Fruit fly (Drosophila melanogaster) whole organism, embryonic: Measurements from ENCODE around the gene wge.

Source experiments
- CG10209 ChIP-seq: fragments of 200-800 bp; sonication (Bioruptor generic); optimal IDR thresholded peaks from 3 replicates; lab custom pipeline; 2017; ENCODE audit warnings: missing biosample characterization, mild to moderate bottlenecking, missing genetic modification characterization, missing genetic modification reagents
- CG10366 ChIP-seq: fragments of 200-800 bp; sonication (Bioruptor generic); IDR thresholded peaks from 2 replicates; pipeline ENCODE4 v1.3.6; 2022; ENCODE audit warnings: missing biosample characterization, missing genetic modification characterization
- CG11085 ChIP-seq: fragments of 200-800 bp; sonication (Bioruptor generic); IDR thresholded peaks from 2 replicates; pipeline ENCODE4 v1.3.6; 2022; ENCODE audit warnings: missing biosample characterization, missing genetic modification characterization
- CG11696 ChIP-seq: fragments of 200-800 bp; sonication (Bioruptor generic); IDR thresholded peaks from 2 replicates; pipeline ENCODE4 v1.3.6; 2022; ENCODE audit warnings: missing biosample characterization, missing genetic modification characterization
- CG12155 ChIP-seq: fragments of 200-800 bp; sonication (Bioruptor generic); optimal IDR thresholded peaks from 3 replicates; lab custom pipeline; 2016; ENCODE audit warnings: missing biosample characterization, missing genetic modification characterization
- CG12299 ChIP-seq: fragments of 200-800 bp; sonication (Bioruptor generic); optimal IDR thresholded peaks from 2 replicates; lab custom pipeline; 2018; ENCODE audit warnings: missing biosample characterization, mild to moderate bottlenecking, missing genetic modification characterization
- CG13775 ChIP-seq: fragments of 200-800 bp; sonication (Bioruptor generic); optimal IDR thresholded peaks from 3 replicates; lab custom pipeline; 2017; ENCODE audit warnings: missing biosample characterization, mild to moderate bottlenecking, missing genetic modification characterization
- CG14441 ChIP-seq: fragments of 200-800 bp; sonication (Bioruptor generic); IDR thresholded peaks from 2 replicates; pipeline ENCODE4 v1.3.6; 2022; ENCODE audit warnings: missing biosample characterization, missing genetic modification characterization
- CG17328 ChIP-seq: fragments of 200-800 bp; sonication (Bioruptor generic); IDR thresholded peaks from 2 replicates; pipeline ENCODE4 v1.3.6; 2022; ENCODE audit warnings: missing biosample characterization, missing genetic modification characterization
- CG17359 ChIP-seq: fragments of 200-800 bp; sonication (Bioruptor generic); optimal IDR thresholded peaks from 3 replicates; lab custom pipeline; 2018; ENCODE audit warnings: missing biosample characterization, mild to moderate bottlenecking, missing genetic modification characterization, moderate library complexity
- CG2129 ChIP-seq: fragments of 200-800 bp; sonication (Bioruptor generic); IDR thresholded peaks from 2 replicates; pipeline ENCODE4 v1.3.6; 2022; ENCODE audit warnings: missing biosample characterization, missing genetic modification characterization; ENCODE audit not compliant: partially characterized antibody
- CG2712 ChIP-seq: fragments of 200-800 bp; optimal IDR thresholded peaks from 3 replicates; lab custom pipeline; 2019; ENCODE audit warnings: missing biosample characterization, mild to moderate bottlenecking, missing genetic modification characterization, moderate library complexity
- CG30020 ChIP-seq: fragments of 200-800 bp; optimal IDR thresholded peaks from 2 replicates; lab custom pipeline; 2019; ENCODE audit warnings: missing biosample characterization, mild to moderate bottlenecking, missing genetic modification characterization, moderate library complexity
- CTCF ChIP-seq: fragments of 200-800 bp; sonication (Bioruptor generic); optimal IDR thresholded peaks from 2 replicates; lab custom pipeline; 2017; ENCODE audit warnings: missing biosample characterization, mild to moderate bottlenecking, missing genetic modification characterization, moderate library complexity
- D19A ChIP-seq: fragments of 200-800 bp; optimal IDR thresholded peaks from 3 replicates; lab custom pipeline; 2019; ENCODE audit warnings: missing biosample characterization, mild to moderate bottlenecking, missing genetic modification characterization, moderate library complexity
- Dbx ChIP-seq: fragments of 200-800 bp; sonication (Bioruptor generic); IDR thresholded peaks from 3 replicates; pipeline ENCODE4 v1.3.6; 2022; ENCODE audit warnings: missing biosample characterization, missing genetic modification characterization
- Dip3 ChIP-seq: fragments of 200-800 bp; sonication (Bioruptor generic); optimal IDR thresholded peaks from 3 replicates; lab custom pipeline; 2016; ENCODE audit warnings: missing biosample characterization, missing genetic modification characterization
- Dp ChIP-seq: fragments of 200-800 bp; sonication (Bioruptor generic); optimal IDR thresholded peaks from 2 replicates; lab custom pipeline; 2018; ENCODE audit warnings: missing biosample characterization, mild to moderate bottlenecking, missing genetic modification characterization, moderate library complexity
- Drgx ChIP-seq: fragments of 200-800 bp; sonication (Bioruptor generic); IDR thresholded peaks from 2 replicates; pipeline ENCODE4 v1.3.6; 2022; ENCODE audit warnings: missing biosample characterization, missing genetic modification characterization
- H15 ChIP-seq: fragments of 200-800 bp; sonication (Bioruptor generic); IDR thresholded peaks from 3 replicates; pipeline ENCODE4 v1.3.6; 2022; ENCODE audit warnings: missing biosample characterization, missing genetic modification characterization
- HHEX ChIP-seq: fragments of 200-800 bp; sonication (Bioruptor generic); optimal IDR thresholded peaks from 3 replicates; lab custom pipeline; 2017; ENCODE audit warnings: missing biosample characterization, mild to moderate bottlenecking, missing genetic modification characterization, missing genetic modification reagents
- HLH4C ChIP-seq: fragments of 200-800 bp; sonication (Bioruptor generic); IDR thresholded peaks from 3 replicates; pipeline ENCODE4 v1.3.6; 2022; ENCODE audit warnings: missing biosample characterization, missing genetic modification characterization; ENCODE audit not compliant: partially characterized antibody
- HLH54F ChIP-seq: fragments of 200-800 bp; sonication (Bioruptor generic); optimal IDR thresholded peaks from 3 replicates; lab custom pipeline; 2016; ENCODE audit warnings: missing biosample characterization, missing genetic modification characterization
- HmgD ChIP-seq: fragments of 200-800 bp; sonication (Bioruptor generic); optimal IDR thresholded peaks from 3 replicates; lab custom pipeline; 2016; ENCODE audit warnings: missing biosample characterization, missing genetic modification characterization
- Mrtf ChIP-seq: fragments of 200-800 bp; sonication (Bioruptor generic); IDR thresholded peaks from 3 replicates; pipeline ENCODE4 v1.3.6; 2022; ENCODE audit warnings: missing biosample characterization, missing genetic modification characterization
- Nf-YA ChIP-seq: fragments of 200-800 bp; sonication (Bioruptor generic); IDR thresholded peaks from 2 replicates; pipeline ENCODE4 v1.3.6; 2022; ENCODE audit warnings: missing biosample characterization, missing genetic modification characterization
- PHDP ChIP-seq: fragments of 200-800 bp; sonication (Bioruptor generic); optimal IDR thresholded peaks from 3 replicates; lab custom pipeline; 2018; ENCODE audit warnings: missing biosample characterization, mild to moderate bottlenecking, missing genetic modification characterization, moderate library complexity
- Pdp1 ChIP-seq, 2 experiments: fragments of 200-800 bp; sonication (Bioruptor generic); optimal IDR thresholded peaks; 3 replicates each; lab custom pipeline; 2016; ENCODE audit warnings: missing biosample characterization in 2 of 2, missing genetic modification characterization in 2 of 2, mild to moderate bottlenecking in 1 of 2, moderate library complexity in 1 of 2
- Rx ChIP-seq: fragments of 200-800 bp; sonication (Bioruptor generic); IDR thresholded peaks from 2 replicates; pipeline ENCODE4 v1.3.6; 2022; ENCODE audit warnings: missing biosample characterization, missing genetic modification characterization
- Sin3A ChIP-seq: fragments of >200 bp; optimal IDR thresholded peaks from 2 replicates; lab custom pipeline; 2018
- ac ChIP-seq: fragments of 200-800 bp; sonication (Bioruptor generic); optimal IDR thresholded peaks from 3 replicates; lab custom pipeline; 2017; ENCODE audit warnings: missing biosample characterization, mild to moderate bottlenecking, missing genetic modification characterization
- bbx ChIP-seq: fragments of 200-800 bp; sonication (Bioruptor generic); IDR thresholded peaks from 2 replicates; pipeline ENCODE4 v1.3.6; 2022; ENCODE audit warnings: missing biosample characterization, missing genetic modification characterization; ENCODE audit not compliant: partially characterized antibody
- cg ChIP-seq: fragments of 200-800 bp; sonication (Bioruptor generic); optimal IDR thresholded peaks from 3 replicates; lab custom pipeline; 2019; ENCODE audit warnings: missing biosample characterization, mild to moderate bottlenecking, missing genetic modification characterization, moderate library complexity
- ci ChIP-seq: fragments of 200-800 bp; sonication (Bioruptor generic); IDR thresholded peaks from 3 replicates; pipeline ENCODE4 v1.3.6; 2022; ENCODE audit warnings: missing biosample characterization, missing genetic modification characterization
- dan ChIP-seq: fragments of 200-800 bp; sonication (Bioruptor generic); IDR thresholded peaks from 2 replicates; pipeline ENCODE4 v1.3.6; 2022; ENCODE audit warnings: missing biosample characterization, missing genetic modification characterization
- danr ChIP-seq: fragments of 200-800 bp; sonication (Bioruptor generic); IDR thresholded peaks from 2 replicates; pipeline ENCODE4 v1.3.6; 2022; ENCODE audit warnings: missing biosample characterization, missing genetic modification characterization
- fd96Cb ChIP-seq: fragments of 200-800 bp; sonication (Bioruptor generic); optimal IDR thresholded peaks from 2 replicates; lab custom pipeline; 2018; ENCODE audit warnings: missing biosample characterization, mild to moderate bottlenecking, missing genetic modification characterization, moderate library complexity
- ham ChIP-seq: fragments of 200-800 bp; sonication (Bioruptor generic); IDR thresholded peaks from 2 replicates; pipeline ENCODE4 v1.3.6; 2022; ENCODE audit warnings: missing biosample characterization, missing genetic modification characterization
- kay ChIP-seq: fragments of 200-800 bp; sonication (Bioruptor generic); optimal IDR thresholded peaks from 2 replicates; lab custom pipeline; 2016; ENCODE audit warnings: missing biosample characterization, missing genetic modification characterization
- mld ChIP-seq: fragments of 200-800 bp; sonication (Bioruptor generic); IDR thresholded peaks from 3 replicates; pipeline ENCODE4 v1.3.6; 2022; ENCODE audit warnings: missing biosample characterization, missing genetic modification characterization; ENCODE audit not compliant: partially characterized antibody
- pb ChIP-seq: fragments of 200-800 bp; sonication (Bioruptor generic); optimal IDR thresholded peaks from 3 replicates; lab custom pipeline; 2016; ENCODE audit warnings: missing biosample characterization, missing genetic modification characterization
- peb ChIP-seq: fragments of 200-800 bp; sonication (Bioruptor generic); IDR thresholded peaks from 2 replicates; pipeline ENCODE4 v1.3.6; 2022; ENCODE audit warnings: missing biosample characterization, missing genetic modification characterization
- pho ChIP-seq: fragments of 200-800 bp; sonication (Bioruptor generic); optimal IDR thresholded peaks from 2 replicates; lab custom pipeline; 2016; ENCODE audit warnings: missing biosample characterization, missing genetic modification characterization
- phol ChIP-seq: fragments of 200-800 bp; sonication (Bioruptor generic); optimal IDR thresholded peaks from 3 replicates; lab custom pipeline; 2018; ENCODE audit warnings: missing biosample characterization, mild to moderate bottlenecking, missing genetic modification characterization, moderate library complexity
- row ChIP-seq: fragments of 200-800 bp; sonication (Bioruptor generic); IDR thresholded peaks from 3 replicates; pipeline ENCODE4 v1.3.6; 2022; ENCODE audit warnings: missing biosample characterization, missing genetic modification characterization
- shn ChIP-seq: fragments of 200-800 bp; sonication (Bioruptor generic); optimal IDR thresholded peaks from 3 replicates; lab custom pipeline; 2016; ENCODE audit warnings: missing biosample characterization, missing genetic modification characterization
- sim ChIP-seq: fragments of 200-800 bp; sonication (Bioruptor generic); IDR thresholded peaks from 2 replicates; pipeline ENCODE4 v1.3.6; 2022; ENCODE audit warnings: missing biosample characterization, missing genetic modification characterization
- stwl ChIP-seq: fragments of 200-800 bp; sonication (Bioruptor generic); optimal IDR thresholded peaks from 3 replicates; lab custom pipeline; 2018; ENCODE audit warnings: missing biosample characterization, mild to moderate bottlenecking, missing genetic modification characterization, moderate library complexity
- tna ChIP-seq: fragments of 200-800 bp; sonication (Bioruptor generic); IDR thresholded peaks from 2 replicates; pipeline ENCODE4 v1.3.6; 2022; ENCODE audit warnings: missing biosample characterization, missing genetic modification characterization; ENCODE audit not compliant: partially characterized antibody
- twi ChIP-seq: fragments of 200-800 bp; optimal IDR thresholded peaks from 2 replicates; lab custom pipeline; 2019; ENCODE audit warnings: missing biosample characterization, mild to moderate bottlenecking, missing genetic modification characterization, moderate library complexity
- vfl ChIP-seq: fragments of 200-800 bp; sonication (Bioruptor generic); optimal IDR thresholded peaks from 2 replicates; lab custom pipeline; 2016; ENCODE audit warnings: missing biosample characterization, missing genetic modification characterization

The wge gene

dm6 chr3R:22686336-22686874, 34.5 kb downstream of the wge start, which contains the start of the genes Gclm and CG17625 (continued):
- TF ChIP-seq CG13775: peak; percentile 28
- peak; percentile 60 for TF ChIP-seq CG10366
- no peak for TF ChIP-seq cg
- TF ChIP-seq CG2129 (GFP tag; lab: Robert Waterston, UW): peak; percentile 49; the same call in 1 of the 2 replicates
- TF ChIP-seq fd96Cb (tag; lab: Kevin White, UChicago): no peak
- peak; percentile 48 for TF ChIP-seq Dip3 (GFP tag; lab: Kevin White, UChicago)
- no peak for TF ChIP-seq danr (GFP tag; lab: Robert Waterston, UW)
- TF ChIP-seq ac (GFP tag; lab: Kevin White, UChicago): no peak
- peak; percentile 44 for TF ChIP-seq Drgx (GFP tag; lab: Robert Waterston, UW)
- peak; percentile 20 for TF ChIP-seq CG12299 (tag; lab: Kevin White, UChicago)
- TF ChIP-seq Dp (GFP tag; lab: Kevin White, UChicago): peak; percentile 72
- peak; percentile 19 for TF ChIP-seq CG10209
- no peak for TF ChIP-seq pb (GFP tag; lab: Kevin White, UChicago)
- TF ChIP-seq CG14441 (GFP tag; lab: Robert Waterston, UW): peak; percentile 49; the same call in 1 of the 2 replicates
- peak; percentile 38 for TF ChIP-seq tna (GFP tag; lab: Robert Waterston, UW)
- peak; percentile 84 for TF ChIP-seq bbx
- TF ChIP-seq CG11085 (GFP tag; lab: Robert Waterston, UW): no peak
- TF ChIP-seq HHEX (GFP tag; lab: Kevin White, UChicago): no peak
- TF ChIP-seq D19A (tag; lab: Kevin White, UChicago): peak; percentile 32
- peak; percentile 25 for TF ChIP-seq HmgD
- TF ChIP-seq Mrtf (GFP tag; lab: Robert Waterston, UW): peak; percentile 33; the same call in 1 of the 3 replicates
- peak; percentile 38 for TF ChIP-seq twi (tag; lab: Kevin White, UChicago)
- peak; percentile 88 for TF ChIP-seq row (GFP tag; lab: Robert Waterston, UW)
- TF ChIP-seq shn (GFP tag; lab: Kevin White, UChicago): peak; percentile 11
- TF ChIP-seq Rx (GFP tag; lab: Robert Waterston, UW): no peak
- peak; percentile 60 for TF ChIP-seq phol (tag; lab: Kevin White, UChicago)
- peak; percentile 41 for TF ChIP-seq kay (GFP tag; lab: Kevin White, UChicago)
- no peak for TF ChIP-seq CG11696
- TF ChIP-seq ci (GFP tag; lab: Robert Waterston, UW): peak; percentile 74
- TF ChIP-seq CG17359 (tag; lab: Kevin White, UChicago): peak; percentile 54
- TF ChIP-seq Pdp1 (GFP tag; optimal IDR thresholded peaks at IDR 0.05; lab: Kevin White, UChicago): peak in 1 of 2 experiments; percentile 38
- no peak; the same call in 2 of the 3 replicates for TF ChIP-seq H15 (GFP tag; lab: Robert Waterston, UW)
- TF ChIP-seq Nf-YA: no peak
- no peak for TF ChIP-seq sim (GFP tag; lab: Robert Waterston, UW)
- TF ChIP-seq dan (GFP tag; lab: Robert Waterston, UW): no peak
- TF ChIP-seq vfl (GFP tag; lab: Kevin White, UChicago): peak; percentile 26
- TF ChIP-seq stwl (tag; lab: Kevin White, UChicago): peak; percentile 93
- peak; percentile 32 for TF ChIP-seq CTCF (GFP tag; lab: Kevin White, UChicago)
- TF ChIP-seq Sin3A: no peak
- peak; percentile 29 for TF ChIP-seq CG12155
- TF ChIP-seq HLH4C (GFP tag; lab: Robert Waterston, UW): peak; percentile 73
- TF ChIP-seq CG2712 (tag; lab: Kevin White, UChicago): peak; percentile 68
- peak; percentile 50 for TF ChIP-seq PHDP
- peak; percentile 56 for TF ChIP-seq pho (GFP tag; lab: Kevin White, UChicago)
- TF ChIP-seq Dbx: peak; percentile 85
- TF ChIP-seq CG30020 (tag; lab: Kevin White, UChicago): peak; percentile 51
- peak; percentile 36; the same call in 1 of the 2 replicates for TF ChIP-seq peb
- TF ChIP-seq mld (GFP tag; lab: Robert Waterston, UW): peak; percentile 68; the same call in 1 of the 3 replicates
- TF ChIP-seq ham (GFP tag; lab: Robert Waterston, UW): no peak
- no peak for TF ChIP-seq CG17328 (GFP tag; lab: Robert Waterston, UW)
- TF ChIP-seq HLH54F (GFP tag; lab: Kevin White, UChicago): peak; percentile 49
